Fruit fly (Drosophila melanogaster): ENCODE measurements around the gene CG34278.
A peak's percentile ranks its signal among the peaks of the same experiment; 100 is the strongest.

The CG34278 gene

dm6 chr3R:17147647-17148244 is 27.5 kb downstream of the CG34278 start:
- no peak for TF ChIP-seq Rel (GFP tag; optimal IDR thresholded peaks at IDR 0.05)
- TF ChIP-seq Rel (tag; optimal IDR thresholded peaks at IDR 0.05) = peak; percentile 81
- TF ChIP-seq dmrt93B (GFP tag; optimal IDR thresholded peaks at IDR 0.05) = no peak
- peak; percentile 21 for TF ChIP-seq rgr (GFP tag; optimal IDR thresholded peaks at IDR 0.05)
- peak; percentile 32 for TF ChIP-seq h (GFP tag; optimal IDR thresholded peaks at IDR 0.05)

dm6 chr3R:17149080-17149746 is 28.9 kb downstream of the CG34278 start, which contains the start of the genes m-cup and Det:
Gene m-cup, minus strand, starts transcription at chr3R:17149412.
Gene Det, plus strand, starts transcription at chr3R:17149667.
- TF ChIP-seq ey (GFP tag; optimal IDR thresholded peaks at IDR 0.05) (peak; percentile 16), sage (GFP tag; optimal IDR thresholded peaks at IDR 0.05) (peak; percentile 21), Jra (GFP tag; optimal IDR thresholded peaks at IDR 0.05) (peak; percentile 28), Hr83 (GFP tag; optimal IDR thresholded peaks at IDR 0.05; ENCODE audit: poor library complexity, severe bottlenecking) (peak; percentile 42), br (GFP tag; optimal IDR thresholded peaks at IDR 0.05) (no peak), Abd-B (GFP tag; optimal IDR thresholded peaks at IDR 0.05) (no peak), rgr (GFP tag; optimal IDR thresholded peaks at IDR 0.05) (peak; percentile 20), h (GFP tag; optimal IDR thresholded peaks at IDR 0.05) (peak; percentile 25), foxo (GFP tag; optimal IDR thresholded peaks at IDR 0.05) (peak in 1 of 2 experiments; percentile 38), HLH106 (tag; optimal IDR thresholded peaks at IDR 0.05) (peak; percentile 21), Rel (GFP tag; optimal IDR thresholded peaks at IDR 0.05) (no peak), Rel (tag; optimal IDR thresholded peaks at IDR 0.05) (peak; percentile 38), GATAd (GFP tag; optimal IDR thresholded peaks at IDR 0.05) (no peak), CG9705 (GFP tag; optimal IDR thresholded peaks at IDR 0.05) (peak; percentile 10), fru (GFP tag; optimal IDR thresholded peaks at IDR 0.05) (peak; percentile 29), Sp1 (GFP tag; optimal IDR thresholded peaks at IDR 0.05) (no peak), N (GFP tag; optimal IDR thresholded peaks at IDR 0.05) (no peak), pan (optimal IDR thresholded peaks at IDR 0.05) (no peak)

- no peak for TF ChIP-seq rgr (GFP tag; optimal IDR thresholded peaks at IDR 0.05)
- no peak for TF ChIP-seq Hr83 (GFP tag; optimal IDR thresholded peaks at IDR 0.05; ENCODE audit: poor library complexity, severe bottlenecking)
- TF ChIP-seq tai (GFP tag; optimal IDR thresholded peaks at IDR 0.05) = no peak
- no peak for TF ChIP-seq CG9705 (GFP tag; optimal IDR thresholded peaks at IDR 0.05)
- TF ChIP-seq ey (GFP tag; optimal IDR thresholded peaks at IDR 0.05) = no peak
- no peak for TF ChIP-seq CrebA (GFP tag; optimal IDR thresholded peaks at IDR 0.05; ENCODE audit: borderline replicate concordance)
- TF ChIP-seq Rel (GFP tag; optimal IDR thresholded peaks at IDR 0.05) = no peak
- no peak for TF ChIP-seq Rel (tag; optimal IDR thresholded peaks at IDR 0.05)
- no peak for TF ChIP-seq Sp1 (GFP tag; optimal IDR thresholded peaks at IDR 0.05)
- no peak for TF ChIP-seq sage (GFP tag; optimal IDR thresholded peaks at IDR 0.05)
- no peak for TF ChIP-seq pan (optimal IDR thresholded peaks at IDR 0.05)
- no peak for TF ChIP-seq Dfd (GFP tag; optimal IDR thresholded peaks at IDR 0.05)
- TF ChIP-seq lola (GFP tag; optimal IDR thresholded peaks at IDR 0.05) = no peak
- TF ChIP-seq GATAd (GFP tag; optimal IDR thresholded peaks at IDR 0.05) = no peak
Observed at dm6 chr3R:17150287-17150686, 30.0 kb downstream of the CG34278 start, which contains the start of gene Smug. Gene Smug, plus strand, starts transcription at chr3R:17150587.

dm6 chr3R:17151376-17152026 is 31.2 kb downstream of the CG34278 start, which contains the start of gene CG5292:
Gene CG5292, plus strand, starts transcription at chr3R:17151861.
- TF ChIP-seq Rel (GFP tag; optimal IDR thresholded peaks at IDR 0.05) = no peak
- peak; percentile 96 for TF ChIP-seq Rel (tag; optimal IDR thresholded peaks at IDR 0.05)
- TF ChIP-seq fru (GFP tag; optimal IDR thresholded peaks at IDR 0.05) = peak; percentile 56
- no peak for TF ChIP-seq sage (GFP tag; optimal IDR thresholded peaks at IDR 0.05)
- TF ChIP-seq pan (optimal IDR thresholded peaks at IDR 0.05) = no peak
- TF ChIP-seq OdsH (GFP tag; optimal IDR thresholded peaks at IDR 0.05) = peak; percentile 54
- peak; percentile 50 for TF ChIP-seq woc (GFP tag; optimal IDR thresholded peaks at IDR 0.05)
- TF ChIP-seq rgr (GFP tag; optimal IDR thresholded peaks at IDR 0.05) = peak; percentile 79
- TF ChIP-seq Dif (GFP tag; optimal IDR thresholded peaks at IDR 0.05; ENCODE audit: partially characterized antibody) = no peak
- no peak for TF ChIP-seq dmrt93B (GFP tag; optimal IDR thresholded peaks at IDR 0.05)
- TF ChIP-seq CG9705 (GFP tag; optimal IDR thresholded peaks at IDR 0.05) = no peak
- peak; percentile 67 for TF ChIP-seq sv (GFP tag; optimal IDR thresholded peaks at IDR 0.05)
- peak; percentile 76 for TF ChIP-seq Hr83 (GFP tag; optimal IDR thresholded peaks at IDR 0.05; ENCODE audit: poor library complexity, severe bottlenecking)
- peak in 1 of 2 experiments; percentile 72 for TF ChIP-seq foxo (GFP tag; optimal IDR thresholded peaks at IDR 0.05)
- TF ChIP-seq Myc (optimal IDR thresholded peaks at IDR 0.05) = peak; percentile 34
- TF ChIP-seq GATAd (GFP tag; optimal IDR thresholded peaks at IDR 0.05) = no peak
- TF ChIP-seq Jra (GFP tag; optimal IDR thresholded peaks at IDR 0.05) = peak; percentile 26
- TF ChIP-seq br (GFP tag; optimal IDR thresholded peaks at IDR 0.05) = peak; percentile 55
- TF ChIP-seq Abd-B (GFP tag; optimal IDR thresholded peaks at IDR 0.05) = no peak
- TF ChIP-seq ey (GFP tag; optimal IDR thresholded peaks at IDR 0.05) = peak; percentile 53
- peak; percentile 57 for TF ChIP-seq HLH106 (tag; optimal IDR thresholded peaks at IDR 0.05)
- peak; percentile 61 for TF ChIP-seq Sp1 (GFP tag; optimal IDR thresholded peaks at IDR 0.05)
- peak; percentile 72 for TF ChIP-seq h (GFP tag; optimal IDR thresholded peaks at IDR 0.05)
- TF ChIP-seq psq (GFP tag; optimal IDR thresholded peaks at IDR 0.05) = peak; percentile 34
- no peak for TF ChIP-seq CG32264 (GFP tag; optimal IDR thresholded peaks at IDR 0.05)
